Worm (Caenorhabditis elegans): ENCODE data around the gene frk-1.

Gene frk-1

ce11 chrIV:10056138-10056537 is 13.2 kb downstream of the frk-1 start, which contains the start of gene T04B2.7:
T04B2.7 (minus strand) TSS chrIV:10056238.
- TF ChIP-seq mef-2 (tag; optimal IDR thresholded peaks at IDR 0.05) = no peak
- no peak for TF ChIP-seq nhr-237 (tag; optimal IDR thresholded peaks at IDR 0.05)
- TF ChIP-seq isw-1 (GFP tag; IDR thresholded peaks at IDR 0.05) = no peak

- TF ChIP-seq alr-1 (tag; optimal IDR thresholded peaks at IDR 0.05; ENCODE audit: borderline replicate concordance) = no peak
- peak; percentile 70 for TF ChIP-seq tlp-1 (tag; optimal IDR thresholded peaks at IDR 0.05)
- TF ChIP-seq zip-4 (GFP tag; optimal IDR thresholded peaks at IDR 0.05) = no peak
- TF ChIP-seq ceh-88 (GFP tag; IDR thresholded peaks at IDR 0.05) = no peak
- TF ChIP-seq elt-2 (tag; optimal IDR thresholded peaks at IDR 0.05) = peak; percentile 98
- no peak for TF ChIP-seq F16B12.6 (tag; optimal IDR thresholded peaks at IDR 0.05)
- no peak for TF ChIP-seq unc-98 (GFP tag; IDR thresholded peaks at IDR 0.05)
- TF ChIP-seq nhr-11 (tag; optimal IDR thresholded peaks at IDR 0.05) = no peak
- no peak for TF ChIP-seq C04F5.9 (tag; optimal IDR thresholded peaks at IDR 0.05)
- TF ChIP-seq fos-1 (tag; optimal IDR thresholded peaks at IDR 0.05) = no peak
- no peak for TF ChIP-seq ceh-63 (GFP tag; optimal IDR thresholded peaks at IDR 0.05)
- no peak for TF ChIP-seq unc-86 (tag; optimal IDR thresholded peaks at IDR 0.05)
- TF ChIP-seq ztf-11 (tag; optimal IDR thresholded peaks at IDR 0.05) = no peak
- no peak for TF ChIP-seq hlh-4 (tag; optimal IDR thresholded peaks at IDR 0.05)
- no peak for TF ChIP-seq tbx-2 (tag; optimal IDR thresholded peaks at IDR 0.05)
- TF ChIP-seq nhr-84 (tag; optimal IDR thresholded peaks at IDR 0.05) = no peak
- TF ChIP-seq irx-1 (tag; optimal IDR thresholded peaks at IDR 0.05) = no peak
- no peak for TF ChIP-seq elt-3 (tag; optimal IDR thresholded peaks at IDR 0.05)
- no peak for TF ChIP-seq zag-1 (tag; optimal IDR thresholded peaks at IDR 0.05)
- no peak for TF ChIP-seq aha-1 (tag; optimal IDR thresholded peaks at IDR 0.05)
- TF ChIP-seq efl-3 (GFP tag; optimal IDR thresholded peaks at IDR 0.05) = no peak
- peak; percentile 10 for TF ChIP-seq nhr-20 (tag; optimal IDR thresholded peaks at IDR 0.05)
- no peak for TF ChIP-seq fkh-10 (GFP tag; optimal IDR thresholded peaks at IDR 0.05)
- TF ChIP-seq lin-13 (GFP tag; optimal IDR thresholded peaks at IDR 0.05) = no peak
- TF ChIP-seq blmp-1 (tag; optimal IDR thresholded peaks at IDR 0.05) = no peak
- TF ChIP-seq lsy-2 (tag; optimal IDR thresholded peaks at IDR 0.05) = no peak
- TF ChIP-seq egl-13 (tag; optimal IDR thresholded peaks at IDR 0.05) = no peak
- TF ChIP-seq nhr-71 (tag; optimal IDR thresholded peaks at IDR 0.05) = peak; percentile 31
- no peak for TF ChIP-seq mdl-1 (tag; optimal IDR thresholded peaks at IDR 0.05)
- TF ChIP-seq mab-9 (GFP tag; IDR thresholded peaks at IDR 0.05) = no peak
- TF ChIP-seq efl-1 (optimal IDR thresholded peaks at IDR 0.05) = no peak
- peak in 1 of 2 experiments; percentile 38 for TF ChIP-seq efl-1 (GFP tag; optimal IDR thresholded peaks at IDR 0.05 in 1 of 2)
- TF ChIP-seq nhr-12 (tag; optimal IDR thresholded peaks at IDR 0.05) = no peak
- no peak for TF ChIP-seq dpl-1 (GFP tag; optimal IDR thresholded peaks at IDR 0.05)
- no peak for TF ChIP-seq skn-1 (tag; optimal IDR thresholded peaks at IDR 0.05)
- TF ChIP-seq lin-39 (tag; optimal IDR thresholded peaks at IDR 0.05) = no peak
- TF ChIP-seq dsc-1 (tag; optimal IDR thresholded peaks at IDR 0.05) = no peak
- TF ChIP-seq nhr-90 (tag; optimal IDR thresholded peaks at IDR 0.05; ENCODE audit: poor library complexity) = peak; percentile 3
- TF ChIP-seq C34B4.2 (tag; optimal IDR thresholded peaks at IDR 0.05) = no peak
- TF ChIP-seq ceh-8 (GFP tag; optimal IDR thresholded peaks at IDR 0.05) = no peak
- no peak for TF ChIP-seq lin-35 (GFP tag; optimal IDR thresholded peaks at IDR 0.05)
- TF ChIP-seq hpl-2 (GFP tag; optimal IDR thresholded peaks at IDR 0.05) = no peak
- no peak for TF ChIP-seq lin-14 (GFP tag; optimal IDR thresholded peaks at IDR 0.05)
- TF ChIP-seq ztf-4 (tag; optimal IDR thresholded peaks at IDR 0.05) = no peak
- TF ChIP-seq nhr-85 (tag) = no peak
- TF ChIP-seq sptf-1 (tag; optimal IDR thresholded peaks at IDR 0.05) = no peak
- no peak for TF ChIP-seq unc-30 (tag; optimal IDR thresholded peaks at IDR 0.05)
- no peak for TF ChIP-seq aly-2 (tag; optimal IDR thresholded peaks at IDR 0.05)
These were observed 16.2 kb downstream of the frk-1 start for ce11 chrIV:10059175-10059574.
